Fruit fly (Drosophila melanogaster) whole organism, wandering third instar larva: ENCODE results near the gene Tpst.
A peak's percentile ranks its signal among the peaks of the same experiment; 100 is the strongest.

Source experiments
- CG32264 ChIP-seq: fragments of 200-800 bp; sonication (Bioruptor generic); optimal IDR thresholded peaks from 2 replicates; lab custom pipeline; 2016; ENCODE audit warnings: missing biosample characterization, missing genetic modification characterization
- CrebA ChIP-seq: fragments of 200-800 bp; sonication (Bioruptor generic); optimal IDR thresholded peaks from 2 replicates; lab custom pipeline; 2016; ENCODE audit warnings: missing biosample characterization, mild to moderate bottlenecking, missing genetic modification characterization, borderline replicate concordance
- Dfd ChIP-seq: fragments of >200 bp; optimal IDR thresholded peaks from 2 replicates; lab custom pipeline; 2017; ENCODE audit warnings: missing biosample characterization, missing genetic modification characterization
- Dif ChIP-seq: fragments of 200-275, 200-300 bp; sonication (Bioruptor generic); optimal IDR thresholded peaks from 2 replicates; lab custom pipeline; 2018; ENCODE audit warnings: missing biosample characterization, missing genetic modification characterization; ENCODE audit not compliant: partially characterized antibody
- HLH106 ChIP-seq: fragments of 200-800 bp; optimal IDR thresholded peaks from 3 replicates; lab custom pipeline; 2019; ENCODE audit warnings: missing biosample characterization, mild to moderate bottlenecking, missing genetic modification characterization, moderate library complexity
- Hnf4 ChIP-seq: fragments of 200-800 bp; sonication (Bioruptor generic); optimal IDR thresholded peaks from 2 replicates; lab custom pipeline; 2016; ENCODE audit warnings: missing biosample characterization, mild to moderate bottlenecking, missing genetic modification characterization
- Hr78 ChIP-seq: fragments of >200 bp; optimal IDR thresholded peaks from 2 replicates; lab custom pipeline; 2017; ENCODE audit warnings: missing biosample characterization, missing genetic modification characterization
- Hr83 ChIP-seq: fragments of 200-300 bp; sonication (Bioruptor generic); optimal IDR thresholded peaks from 2 replicates; lab custom pipeline; 2016; ENCODE audit warnings: missing biosample characterization, mild to moderate bottlenecking, missing genetic modification characterization, moderate library complexity; ENCODE audit not compliant: poor library complexity, severe bottlenecking
- Jra ChIP-seq: sonication (Bioruptor generic); optimal IDR thresholded peaks from 2 replicates; lab custom pipeline; 2016; ENCODE audit warnings: missing biosample characterization, missing genetic modification characterization
- Mio ChIP-seq: sonication (Bioruptor generic); optimal IDR thresholded peaks from 2 replicates; lab custom pipeline; 2016; ENCODE audit warnings: missing biosample characterization, missing genetic modification characterization
- Myc ChIP-seq: fragments of >200 bp; optimal IDR thresholded peaks from 2 replicates; lab custom pipeline; 2017
- OdsH ChIP-seq: fragments of 200-800 bp; sonication (Bioruptor generic); optimal IDR thresholded peaks from 2 replicates; lab custom pipeline; 2016; ENCODE audit warnings: missing biosample characterization, mild to moderate bottlenecking, missing genetic modification characterization
- Rel ChIP-seq, 2 experiments: fragments of 200-800 bp; sonication (Bioruptor generic) in 1 of 2; optimal IDR thresholded peaks; 2 replicates in 1 of 2; 3 replicates in 1 of 2; lab custom pipeline; 2016 to 2019; ENCODE audit warnings: mild to moderate bottlenecking in 2 of 2, missing biosample characterization in 2 of 2, missing genetic modification characterization in 2 of 2, moderate library complexity in 1 of 2
- Sp1 ChIP-seq: fragments of 200-800 bp; sonication (Bioruptor generic); optimal IDR thresholded peaks from 3 replicates; lab custom pipeline; 2019; ENCODE audit warnings: missing biosample characterization, mild to moderate bottlenecking, missing genetic modification characterization, moderate library complexity
- Vsx2 ChIP-seq: fragments of 200-300, 225-300 bp; sonication (Bioruptor generic); optimal IDR thresholded peaks from 2 replicates; lab custom pipeline; 2018; ENCODE audit warnings: missing biosample characterization, missing genetic modification characterization; ENCODE audit not compliant: partially characterized antibody
- br ChIP-seq: fragments of 200-800 bp; sonication (Bioruptor generic); optimal IDR thresholded peaks from 2 replicates; lab custom pipeline; 2016; ENCODE audit warnings: missing biosample characterization, missing genetic modification characterization
- brk ChIP-seq: fragments of 200-800 bp; sonication (Bioruptor generic); optimal IDR thresholded peaks from 2 replicates; lab custom pipeline; 2016; ENCODE audit warnings: missing biosample characterization, mild to moderate bottlenecking, missing genetic modification characterization
- dl ChIP-seq, 2 experiments: fragments of 175-275, 200-275 bp in 1 of 2; fragments of 200-275 bp in 1 of 2; sonication (Bioruptor generic); optimal IDR thresholded peaks; lab custom pipeline; 2018; ENCODE audit warnings: mild to moderate bottlenecking in 2 of 2, missing biosample characterization in 2 of 2, missing genetic modification characterization in 2 of 2, moderate library complexity in 2 of 2; ENCODE audit not compliant: partially characterized antibody in 2 of 2, insufficient read depth in 1 of 2
- dmrt93B ChIP-seq: fragments of 200-800 bp; sonication (Bioruptor generic); optimal IDR thresholded peaks from 2 replicates; lab custom pipeline; 2018; ENCODE audit warnings: missing biosample characterization, mild to moderate bottlenecking, missing genetic modification characterization
- dsf ChIP-seq: sonication (Bioruptor generic); optimal IDR thresholded peaks from 2 replicates; lab custom pipeline; 2016; ENCODE audit warnings: missing biosample characterization, missing genetic modification characterization, borderline replicate concordance
- ey ChIP-seq: fragments of 200-800 bp; sonication (Bioruptor generic); optimal IDR thresholded peaks from 2 replicates; lab custom pipeline; 2016; ENCODE audit warnings: missing biosample characterization, missing genetic modification characterization
- foxo ChIP-seq, 2 experiments: fragments of 200-800 bp; sonication (Bioruptor generic); optimal IDR thresholded peaks; 2 replicates in 1 of 2; 3 replicates in 1 of 2; lab custom pipeline; 2016 to 2017; ENCODE audit warnings: missing biosample characterization in 2 of 2, missing genetic modification characterization in 2 of 2
- fru ChIP-seq: fragments of 200-800 bp; sonication (Bioruptor generic); optimal IDR thresholded peaks from 3 replicates; lab custom pipeline; 2016; ENCODE audit warnings: missing biosample characterization, mild to moderate bottlenecking, missing genetic modification characterization
- h ChIP-seq: fragments of 200-800 bp; sonication (Bioruptor generic); optimal IDR thresholded peaks from 3 replicates; lab custom pipeline; 2016; ENCODE audit warnings: missing biosample characterization, mild to moderate bottlenecking, missing genetic modification characterization
- jim ChIP-seq: fragments of 175-275, 200-325 bp; sonication (Bioruptor generic); optimal IDR thresholded peaks from 2 replicates; lab custom pipeline; 2016; ENCODE audit warnings: missing biosample characterization, mild to moderate bottlenecking, missing genetic modification characterization
- lola ChIP-seq: fragments of >200 bp; optimal IDR thresholded peaks from 2 replicates; lab custom pipeline; 2017; ENCODE audit warnings: missing biosample characterization, missing genetic modification characterization
- psq ChIP-seq: fragments of 200-800 bp; sonication (Bioruptor generic); optimal IDR thresholded peaks from 3 replicates; lab custom pipeline; 2017; ENCODE audit warnings: missing biosample characterization, mild to moderate bottlenecking, missing genetic modification characterization, moderate library complexity
- rgr ChIP-seq: fragments of 200-800 bp; sonication (Bioruptor generic); optimal IDR thresholded peaks from 3 replicates; lab custom pipeline; 2016; ENCODE audit warnings: missing biosample characterization, mild to moderate bottlenecking, missing genetic modification characterization
- sage ChIP-seq: fragments of 200-800 bp; sonication (Bioruptor generic); optimal IDR thresholded peaks from 2 replicates; lab custom pipeline; 2016; ENCODE audit warnings: missing biosample characterization, mild to moderate bottlenecking, missing genetic modification characterization
- sv ChIP-seq: fragments of 200-800 bp; sonication (Bioruptor generic); optimal IDR thresholded peaks from 3 replicates; lab custom pipeline; 2016; ENCODE audit warnings: missing biosample characterization, missing genetic modification characterization
- tai ChIP-seq: sonication (Bioruptor generic); optimal IDR thresholded peaks from 2 replicates; lab custom pipeline; 2016; ENCODE audit warnings: missing biosample characterization, missing genetic modification characterization
- woc ChIP-seq: sonication (Bioruptor generic); optimal IDR thresholded peaks from 2 replicates; lab custom pipeline; 2016; ENCODE audit warnings: missing biosample characterization, mild to moderate bottlenecking, missing genetic modification characterization

Gene Tpst

dm6 chrX:13640692-13641011 lies 77.0 kb downstream of the Tpst start:
- TF ChIP-seq Hr78 (GFP tag; lab: Kevin White, UChicago) = no peak
- TF ChIP-seq CG32264 (GFP tag; lab: Kevin White, UChicago) = no peak
- TF ChIP-seq lola (GFP tag; lab: Kevin White, UChicago) = no peak
- no peak for TF ChIP-seq Jra (GFP tag; lab: Kevin White, UChicago)
- no peak for TF ChIP-seq foxo (GFP tag; optimal IDR thresholded peaks at IDR 0.05; lab: Kevin White, UChicago)
- TF ChIP-seq Rel (GFP tag; optimal IDR thresholded peaks at IDR 0.05; lab: Kevin White, UChicago) = no peak
- TF ChIP-seq Rel (tag; optimal IDR thresholded peaks at IDR 0.05; lab: Kevin White, UChicago) = no peak
- TF ChIP-seq jim (GFP tag; lab: Kevin White, UChicago) = no peak
- no peak for TF ChIP-seq psq (GFP tag; lab: Kevin White, UChicago)
- TF ChIP-seq Dif = peak; percentile 42
- TF ChIP-seq dl (GFP tag; optimal IDR thresholded peaks at IDR 0.05; lab: Kevin White, UChicago; ENCODE audit: insufficient read depth in 1 of 2, partially characterized antibody in 2 of 2) = peak in 1 of 2 experiments; percentile 13
- no peak for TF ChIP-seq dmrt93B (GFP tag; lab: Kevin White, UChicago)

- peak; percentile 81 for TF ChIP-seq Hnf4 (GFP tag; lab: Kevin White, UChicago)
- peak; percentile 78 for TF ChIP-seq fru
- TF ChIP-seq Myc (lab: Kevin White, UChicago) = no peak
- peak; percentile 42 for TF ChIP-seq Sp1 (GFP tag; lab: Kevin White, UChicago)
- TF ChIP-seq dmrt93B (GFP tag; lab: Kevin White, UChicago) = peak; percentile 46
- no peak for TF ChIP-seq Dfd (GFP tag; lab: Kevin White, UChicago)
- TF ChIP-seq dsf (GFP tag; lab: Kevin White, UChicago) = no peak
- peak; percentile 37 for TF ChIP-seq psq (GFP tag; lab: Kevin White, UChicago)
- peak; percentile 59 for TF ChIP-seq Jra (GFP tag; lab: Kevin White, UChicago)
- peak; percentile 65 for TF ChIP-seq tai (GFP tag; lab: Kevin White, UChicago)
- TF ChIP-seq foxo (GFP tag; optimal IDR thresholded peaks at IDR 0.05; lab: Kevin White, UChicago) = peak in 1 of 2 experiments; percentile 83
- peak; percentile 34 for TF ChIP-seq woc (GFP tag; lab: Kevin White, UChicago)
- peak; percentile 12 for TF ChIP-seq brk (GFP tag; lab: Kevin White, UChicago)
- peak; percentile 69 for TF ChIP-seq br
- TF ChIP-seq Mio = no peak
- TF ChIP-seq HLH106 (tag; lab: Kevin White, UChicago) = peak; percentile 48
- TF ChIP-seq h (GFP tag; lab: Kevin White, UChicago) = peak; percentile 78
- TF ChIP-seq sv (GFP tag; lab: Kevin White, UChicago) = peak; percentile 92
- peak; percentile 75 for TF ChIP-seq OdsH (GFP tag; lab: Kevin White, UChicago)
- TF ChIP-seq sage (GFP tag; lab: Kevin White, UChicago) = peak; percentile 26
- peak; percentile 84 for TF ChIP-seq ey (GFP tag; lab: Kevin White, UChicago)
- peak; percentile 57 for TF ChIP-seq Hr83 (GFP tag; lab: Kevin White, UChicago)
- no peak for TF ChIP-seq Hr78 (GFP tag; lab: Kevin White, UChicago)
- TF ChIP-seq rgr (GFP tag; lab: Kevin White, UChicago) = peak; percentile 87
These were observed 77.7 kb downstream of the Tpst start for dm6 chrX:13641115-13641890.

- TF ChIP-seq dl (GFP tag; optimal IDR thresholded peaks at IDR 0.05; lab: Kevin White, UChicago; ENCODE audit: insufficient read depth in 1 of 2, partially characterized antibody in 2 of 2) (peak; percentile 86 to 89), psq (GFP tag; lab: Kevin White, UChicago) (no peak), Dif (peak; percentile 95), Vsx2 (GFP tag; lab: Kevin White, UChicago) (peak; percentile 85), rgr (GFP tag; lab: Kevin White, UChicago) (peak; percentile 17), Hnf4 (GFP tag; lab: Kevin White, UChicago) (no peak), h (GFP tag; lab: Kevin White, UChicago) (peak; percentile 85), Rel (GFP tag; optimal IDR thresholded peaks at IDR 0.05; lab: Kevin White, UChicago) (no peak), Rel (tag; optimal IDR thresholded peaks at IDR 0.05; lab: Kevin White, UChicago) (peak; percentile 62), HLH106 (tag; lab: Kevin White, UChicago) (no peak), CrebA (GFP tag; lab: Kevin White, UChicago) (peak; percentile 95), Hr83 (GFP tag; lab: Kevin White, UChicago) (peak; percentile 56)
These were observed 78.4 kb downstream of the Tpst start for dm6 chrX:13641891-13642617.
